Worm (Caenorhabditis elegans): ENCODE measurements around the gene ZC53.22.
A peak's percentile ranks its signal among the peaks of the same experiment; 100 is the strongest.

ce11 chrX:1880665-1881064 lies 41.5 kb downstream of the ZC53.22 start:
- peak; percentile 61 for TF ChIP-seq nhr-232 (tag; optimal IDR thresholded peaks at IDR 0.05)
- TF ChIP-seq nfya-1 (tag; optimal IDR thresholded peaks at IDR 0.05): peak; percentile 58
- no peak for TF ChIP-seq nhr-11 (tag; optimal IDR thresholded peaks at IDR 0.05)
- peak; percentile 60 for TF ChIP-seq lin-11 (tag; optimal IDR thresholded peaks at IDR 0.05)
- peak; percentile 57 for TF ChIP-seq unc-86 (tag; optimal IDR thresholded peaks at IDR 0.05)
- peak; percentile 62 for TF ChIP-seq sox-4 (tag; optimal IDR thresholded peaks at IDR 0.05)
- peak; percentile 82 for TF ChIP-seq ceh-19 (GFP tag; optimal IDR thresholded peaks at IDR 0.05)
- TF ChIP-seq pqm-1 (tag; optimal IDR thresholded peaks at IDR 0.05): peak; percentile 33
- peak; percentile 2 for TF ChIP-seq ceh-14 (tag; optimal IDR thresholded peaks at IDR 0.05)
- no peak for TF ChIP-seq dve-1 (tag; optimal IDR thresholded peaks at IDR 0.05)
- TF ChIP-seq ceh-31 (tag; optimal IDR thresholded peaks at IDR 0.05): no peak
- TF ChIP-seq dmd-4 (tag; optimal IDR thresholded peaks at IDR 0.05; ENCODE audit: borderline replicate concordance): no peak
- TF ChIP-seq ets-4 (tag; optimal IDR thresholded peaks at IDR 0.05): no peak
